Worm (Caenorhabditis elegans) whole organism, young adult: ENCODE data around the gene ceh-24.

Experiments used
- B0035.1 ChIP-seq: sonication (generic microtip); optimal IDR thresholded peaks from 2 replicates; lab custom pipeline; 2016; ENCODE audit warnings: missing genetic modification characterization, mild to moderate bottlenecking, missing compliant biosample characterization, missing genotype, missing genetic modification reagents
- B0261.1 ChIP-seq: sonication (generic microtip); optimal IDR thresholded peaks from 2 replicates; lab custom pipeline; 2016; ENCODE audit warnings: mild to moderate bottlenecking, missing genetic modification characterization, moderate library complexity, missing compliant biosample characterization
- C06A6.2 ChIP-seq: fragments of 200-800 bp; sonication (Bioruptor generic); conservative IDR thresholded peaks from 2 replicates; pipeline ENCODE4 v1.3.6; 2022; ENCODE audit warnings: missing genetic modification characterization, missing compliant biosample characterization
- F33H1.4 ChIP-seq: fragments of 200-800 bp; sonication (Bioruptor generic); IDR thresholded peaks from 2 replicates; pipeline ENCODE4 v1.3.6; 2022; ENCODE audit warnings: missing genetic modification reagents, missing genetic modification characterization, missing compliant biosample characterization
- K12H6.12 ChIP-seq: fragments of 200-800 bp; sonication (Bioruptor generic); optimal IDR thresholded peaks from 2 replicates; lab custom pipeline; 2018; ENCODE audit warnings: mild to moderate bottlenecking, missing genetic modification characterization, missing compliant biosample characterization
- Y56A3A.18 ChIP-seq: fragments of 200-800 bp; sonication (Bioruptor generic); IDR thresholded peaks from 2 replicates; pipeline ENCODE4 v1.3.6; 2022; ENCODE audit warnings: missing genetic modification reagents, missing genetic modification characterization, missing compliant biosample characterization
- Y67H2A.10 ChIP-seq: fragments of 200-800 bp; sonication (Bioruptor generic); conservative IDR thresholded peaks from 2 replicates; pipeline ENCODE4 v1.3.6; 2022; ENCODE audit warnings: missing genetic modification reagents, missing genetic modification characterization, missing compliant biosample characterization
- Y95B8A.8 ChIP-seq: fragments of 200-800 bp; sonication (Bioruptor generic); IDR thresholded peaks from 2 replicates; pipeline ENCODE4 v1.3.6; 2022; ENCODE audit warnings: missing genetic modification reagents, missing genetic modification characterization, missing compliant biosample characterization
- akir-1 ChIP-seq: fragments of 200-800 bp; sonication (Bioruptor generic); optimal IDR thresholded peaks from 2 replicates; lab custom pipeline; 2018; ENCODE audit warnings: mild to moderate bottlenecking, missing genetic modification characterization, moderate library complexity, missing compliant biosample characterization
- atf-7 ChIP-seq: sonication (generic microtip); optimal IDR thresholded peaks from 2 replicates; lab custom pipeline; 2017; ENCODE audit warnings: mild to moderate bottlenecking, missing genetic modification characterization, missing compliant biosample characterization
- attf-3 ChIP-seq: fragments of 200-800 bp; sonication (Bioruptor generic); conservative IDR thresholded peaks from 2 replicates; pipeline ENCODE4 v1.3.6; 2022; ENCODE audit warnings: missing genetic modification reagents, missing genetic modification characterization, missing compliant biosample characterization
- cebp-2 ChIP-seq: fragments of 200-800 bp; sonication (Bioruptor generic); IDR thresholded peaks from 2 replicates; pipeline ENCODE4 v1.3.6; 2022; ENCODE audit warnings: missing genetic modification characterization, missing compliant biosample characterization
- dpff-1 ChIP-seq: sonication (generic microtip); optimal IDR thresholded peaks from 2 replicates; lab custom pipeline; 2017; ENCODE audit warnings: mild to moderate bottlenecking, missing genetic modification characterization, missing compliant biosample characterization
- dpl-1 ChIP-seq: fragments of 150-350 bp; optimal IDR thresholded peaks from 2 replicates; lab custom pipeline; 2014; ENCODE audit warnings: missing biosample characterization, missing genetic modification reagents, missing genetic modification characterization
- egl-44 ChIP-seq: fragments of 200-800 bp; sonication (Bioruptor generic); IDR thresholded peaks from 2 replicates; pipeline ENCODE4 v1.3.6; 2022; ENCODE audit warnings: missing genetic modification reagents, missing genetic modification characterization, missing compliant biosample characterization
- egrh-3 ChIP-seq: fragments of 200-800 bp; sonication (Bioruptor generic); IDR thresholded peaks from 2 replicates; pipeline ENCODE4 v1.3.6; 2022; ENCODE audit warnings: missing genetic modification reagents, missing genetic modification characterization, missing compliant biosample characterization
- let-526 ChIP-seq: fragments of 200-800 bp; sonication (Bioruptor generic); IDR thresholded peaks from 2 replicates; pipeline ENCODE4 v1.3.6; 2022; ENCODE audit warnings: missing genetic modification reagents, missing genetic modification characterization, missing compliant biosample characterization
- let-607 ChIP-seq, 2 experiments: fragments of 200-800 bp in 1 of 2; sonication (Bioruptor generic) in 1 of 2; sonication (generic microtip) in 1 of 2; optimal IDR thresholded peaks; 2 replicates each; lab custom pipeline; 2016 to 2018; ENCODE audit warnings: mild to moderate bottlenecking in 2 of 2, missing compliant biosample characterization in 2 of 2, missing genetic modification characterization in 2 of 2, moderate library complexity in 2 of 2, missing genotype in 1 of 2
- lir-1 ChIP-seq: fragments of 200-800 bp; sonication (Bioruptor generic); conservative IDR thresholded peaks from 2 replicates; pipeline ENCODE4 v1.3.6; 2022; ENCODE audit warnings: missing genetic modification reagents, missing genetic modification characterization, missing compliant biosample characterization
- madf-8 ChIP-seq: fragments of 200-800 bp; sonication (Bioruptor generic); conservative IDR thresholded peaks from 2 replicates; pipeline ENCODE4 v1.3.6; 2022; ENCODE audit warnings: missing genetic modification reagents, missing genetic modification characterization, missing compliant biosample characterization
- nfyb-1 ChIP-seq: fragments of 200-800 bp; sonication (Bioruptor generic); IDR thresholded peaks from 2 replicates; pipeline ENCODE4 v1.3.6; 2022; ENCODE audit warnings: missing genetic modification reagents, missing genetic modification characterization, missing compliant biosample characterization
- nhr-179 ChIP-seq: sonication (generic microtip); optimal IDR thresholded peaks from 2 replicates; lab custom pipeline; 2016; ENCODE audit warnings: mild to moderate bottlenecking, missing genetic modification characterization, missing compliant biosample characterization
- nhr-27 ChIP-seq: fragments of 200-800 bp; sonication (Bioruptor generic); optimal IDR thresholded peaks from 2 replicates; lab custom pipeline; 2018; ENCODE audit warnings: mild to moderate bottlenecking, missing genetic modification characterization, moderate library complexity, missing compliant biosample characterization
- nhr-80 ChIP-seq: sonication (generic microtip); optimal IDR thresholded peaks from 2 replicates; lab custom pipeline; 2016; ENCODE audit warnings: missing genetic modification characterization, missing compliant biosample characterization
- repo-1 ChIP-seq: sonication (generic microtip); optimal IDR thresholded peaks from 2 replicates; lab custom pipeline; 2017; ENCODE audit warnings: mild to moderate bottlenecking, missing genetic modification characterization, missing compliant biosample characterization
- sdz-38 ChIP-seq: sonication (generic microtip); optimal IDR thresholded peaks from 2 replicates; lab custom pipeline; 2016; ENCODE audit warnings: missing genotype, missing genetic modification characterization, missing compliant biosample characterization
- snpc-1.3 ChIP-seq: sonication (generic microtip); optimal IDR thresholded peaks from 2 replicates; lab custom pipeline; 2017; ENCODE audit warnings: missing genetic modification characterization, mild to moderate bottlenecking, missing compliant biosample characterization, antibody characterized with exemption, moderate library complexity, missing genotype, missing genetic modification reagents; ENCODE audit not compliant: insufficient read depth
- sptf-2 ChIP-seq: fragments of 200-800 bp; sonication (Bioruptor generic); optimal IDR thresholded peaks from 2 replicates; lab custom pipeline; 2018; ENCODE audit warnings: mild to moderate bottlenecking, missing genetic modification characterization, missing compliant biosample characterization
- tbx-9 ChIP-seq: sonication (generic microtip); optimal IDR thresholded peaks from 2 replicates; lab custom pipeline; 2016; ENCODE audit warnings: borderline replicate concordance, missing genetic modification characterization, inconsistent platforms, missing compliant biosample characterization
- unc-62 ChIP-seq: fragments of 150-350 bp; optimal IDR thresholded peaks from 2 replicates; lab custom pipeline; 2014; ENCODE audit warnings: missing biosample characterization, missing genetic modification reagents, missing genetic modification characterization
- xnd-1 ChIP-seq: sonication (generic microtip); optimal IDR thresholded peaks from 2 replicates; lab custom pipeline; 2016; ENCODE audit warnings: missing genotype, missing genetic modification reagents, missing genetic modification characterization, missing compliant biosample characterization
- ztf-18 ChIP-seq: sonication (generic microtip); optimal IDR thresholded peaks from 2 replicates; lab custom pipeline; 2016; ENCODE audit warnings: missing genotype, mild to moderate bottlenecking, missing genetic modification characterization, missing compliant biosample characterization
- ztf-22 ChIP-seq: fragments of 200-800 bp; sonication (Bioruptor generic); optimal IDR thresholded peaks from 2 replicates; lab custom pipeline; 2018; ENCODE audit warnings: mild to moderate bottlenecking, missing genetic modification characterization, moderate library complexity, missing compliant biosample characterization
- ztf-26 ChIP-seq: sonication (generic microtip); optimal IDR thresholded peaks from 2 replicates; lab custom pipeline; 2017; ENCODE audit warnings: missing genetic modification characterization, missing compliant biosample characterization

Gene ceh-24

ce11 chrV:13808462-13808867 is 4.6 kb upstream of the ceh-24 start (continued):
- TF ChIP-seq atf-7 (tag; lab: Kevin White, UChicago) (no peak), Y67H2A.10 (GFP tag; lab: Robert Waterston, UW) (no peak), Y56A3A.18 (0 out of 2 replicates have a peak, but pooled peaks have one; percentile 44), ztf-26 (tag; lab: Kevin White, UChicago) (no peak), nhr-179 (tag; lab: Kevin White, UChicago) (no peak), B0261.1 (no peak), K12H6.12 (peak; percentile 78), egl-44 (GFP tag; lab: Robert Waterston, UW) (no peak), nfyb-1 (GFP tag; lab: Robert Waterston, UW) (no peak), F33H1.4 (no peak), egrh-3 (GFP tag; lab: Robert Waterston, UW) (no peak), ztf-18 (tag; lab: Kevin White, UChicago) (peak; percentile 60), repo-1 (no peak), nhr-80 (peak; percentile 67), let-526 (GFP tag; lab: Robert Waterston, UW) (no peak), ztf-22 (GFP tag; lab: Kevin White, UChicago) (no peak), lir-1 (GFP tag; lab: Robert Waterston, UW) (0 out of 2 replicates have a peak, but pooled peaks have one; percentile 49), unc-62 (GFP tag; lab: Kevin White, UChicago) (no peak), xnd-1 (tag; lab: Kevin White, UChicago) (no peak)

ce11 chrV:13812330-13812729 is 701 bp upstream of the ceh-24 start:
- no peak for TF ChIP-seq B0035.1 (tag; lab: Kevin White, UChicago)
- TF ChIP-seq cebp-2 (GFP tag; lab: Robert Waterston, UW), result no peak
- no peak for TF ChIP-seq dpff-1 (tag; lab: Kevin White, UChicago)
- TF ChIP-seq let-526 (GFP tag; lab: Robert Waterston, UW), result no peak
- TF ChIP-seq repo-1, result no peak
- TF ChIP-seq ztf-22 (GFP tag; lab: Kevin White, UChicago), result no peak
- no peak for TF ChIP-seq sdz-38 (tag; lab: Kevin White, UChicago)
- TF ChIP-seq akir-1, result no peak
- no peak for TF ChIP-seq madf-8 (GFP tag; lab: Robert Waterston, UW)
- no peak for TF ChIP-seq sptf-2
- TF ChIP-seq snpc-1.3 (tag; lab: Kevin White, UChicago), result no peak
- no peak for TF ChIP-seq tbx-9 (tag; lab: Kevin White, UChicago)
- TF ChIP-seq Y95B8A.8 (GFP tag; lab: Robert Waterston, UW), result no peak
- TF ChIP-seq let-607 (tag; optimal IDR thresholded peaks at IDR 0.05; lab: Kevin White, UChicago), result no peak
- TF ChIP-seq dpl-1 (GFP tag; lab: Kevin White, UChicago), result no peak
- no peak for TF ChIP-seq C06A6.2 (GFP tag; lab: Robert Waterston, UW)
- no peak for TF ChIP-seq nhr-27 (tag; lab: Kevin White, UChicago)

- TF ChIP-seq attf-3 (GFP tag; lab: Robert Waterston, UW), result no peak
- no peak for TF ChIP-seq atf-7 (tag; lab: Kevin White, UChicago)
- TF ChIP-seq let-607 (tag; optimal IDR thresholded peaks at IDR 0.05; lab: Kevin White, UChicago), result no peak
Observed at ce11 chrV:13816877-13817276, 3.8 kb downstream of the ceh-24 start, which contains the start of gene F55B12.2. Gene F55B12.2 (minus strand): TSS chrV:13816977.
